Fruit fly (Drosophila melanogaster) whole organism, embryonic: ENCODE results near the gene InR.

Experiments used
- H15 ChIP-seq: fragments of 200-800 bp; sonication (Bioruptor generic); IDR thresholded peaks from 3 replicates; pipeline ENCODE4 v1.3.6; 2022; ENCODE audit warnings: missing biosample characterization, missing genetic modification characterization
- NFAT ChIP-seq: fragments of 200-800 bp; sonication (Bioruptor generic); IDR thresholded peaks from 2 replicates; pipeline ENCODE4 v1.3.6; 2022; ENCODE audit warnings: missing biosample characterization, missing genetic modification characterization
- Oli ChIP-seq: fragments of 200-800 bp; sonication (Bioruptor generic); optimal IDR thresholded peaks from 2 replicates; lab custom pipeline; 2018; ENCODE audit warnings: missing biosample characterization, mild to moderate bottlenecking, missing genetic modification characterization, moderate library complexity
- br ChIP-seq: fragments of >200 bp; optimal IDR thresholded peaks from 2 replicates; lab custom pipeline; 2017

- TF ChIP-seq NFAT (GFP tag; lab: Robert Waterston, UW) (no peak), br (no peak), Oli (tag; lab: Kevin White, UChicago) (no peak), H15 (GFP tag; lab: Robert Waterston, UW) (no peak)
Observed at dm6 chr3R:21657489-21658018, 38.4 kb upstream of the InR start.
